Fruit fly (Drosophila melanogaster) whole organism, embryonic: ENCODE measurements around the gene Pex2.

Source experiments
- B-H1 ChIP-seq: fragments of 200-800 bp; sonication (Bioruptor generic); IDR thresholded peaks from 3 replicates; pipeline ENCODE4 v1.3.6; 2022; ENCODE audit warnings: missing biosample characterization, missing genetic modification characterization
- CG10462 ChIP-seq: fragments of 200-800 bp; sonication (Bioruptor generic); optimal IDR thresholded peaks from 2 replicates; lab custom pipeline; 2016; ENCODE audit warnings: missing biosample characterization, missing genetic modification characterization
- CG10959 ChIP-seq: fragments of 200-800 bp; sonication (Bioruptor generic); IDR thresholded peaks from 2 replicates; pipeline ENCODE4 v1.3.6; 2022; ENCODE audit warnings: missing biosample characterization, missing genetic modification characterization
- CG10979 ChIP-seq: fragments of 200-800 bp; sonication (Bioruptor generic); optimal IDR thresholded peaks from 2 replicates; lab custom pipeline; 2018; ENCODE audit warnings: missing biosample characterization, mild to moderate bottlenecking, missing genetic modification characterization, moderate library complexity
- CG11695 ChIP-seq: fragments of 200-800 bp; sonication (Bioruptor generic); IDR thresholded peaks from 3 replicates; pipeline ENCODE4 v1.3.6; 2022; ENCODE audit warnings: missing biosample characterization, missing genetic modification characterization
- CG1233 ChIP-seq: fragments of 200-800 bp; sonication (Bioruptor generic); optimal IDR thresholded peaks from 4 replicates; lab custom pipeline; 2018; ENCODE audit warnings: missing biosample characterization, mild to moderate bottlenecking, missing genetic modification characterization
- CG12659 ChIP-seq: fragments of 200-800 bp; sonication (Bioruptor generic); optimal IDR thresholded peaks from 3 replicates; lab custom pipeline; 2017; ENCODE audit warnings: mild to moderate bottlenecking, missing biosample characterization, missing genetic modification reagents, missing genetic modification characterization
- CG13287 ChIP-seq: fragments of 200-800 bp; sonication (Bioruptor generic); IDR thresholded peaks from 2 replicates; pipeline ENCODE4 v1.3.6; 2022; ENCODE audit warnings: missing biosample characterization, missing genetic modification characterization; ENCODE audit not compliant: partially characterized antibody
- CG1529 ChIP-seq: fragments of 200-800 bp; sonication (Bioruptor generic); optimal IDR thresholded peaks from 3 replicates; lab custom pipeline; 2018; ENCODE audit warnings: missing biosample characterization, missing genetic modification characterization
- CG15601 ChIP-seq: fragments of 200-800 bp; sonication (Bioruptor generic); optimal IDR thresholded peaks from 3 replicates; lab custom pipeline; 2019; ENCODE audit warnings: missing biosample characterization, mild to moderate bottlenecking, missing genetic modification characterization, moderate library complexity
- CG15696 ChIP-seq: fragments of 200-800 bp; sonication (Bioruptor generic); optimal IDR thresholded peaks from 2 replicates; lab custom pipeline; 2019; ENCODE audit warnings: missing biosample characterization, mild to moderate bottlenecking, missing genetic modification characterization, moderate library complexity
- CG18476 ChIP-seq: fragments of 200-800 bp; sonication (Bioruptor generic); optimal IDR thresholded peaks from 2 replicates; lab custom pipeline; 2016; ENCODE audit warnings: missing biosample characterization, mild to moderate bottlenecking, missing genetic modification characterization
- CG2116 ChIP-seq: fragments of 200-800 bp; sonication (Bioruptor generic); optimal IDR thresholded peaks from 3 replicates; lab custom pipeline; 2018; ENCODE audit warnings: missing biosample characterization, mild to moderate bottlenecking, missing genetic modification characterization
- CG34422 ChIP-seq: fragments of 200-800 bp; sonication (Bioruptor generic); IDR thresholded peaks from 3 replicates; pipeline ENCODE4 v1.3.6; 2022; ENCODE audit warnings: missing biosample characterization, missing genetic modification characterization
- CG4820 ChIP-seq: fragments of 200-800 bp; sonication (Bioruptor generic); optimal IDR thresholded peaks from 3 replicates; lab custom pipeline; 2016; ENCODE audit warnings: missing biosample characterization, missing genetic modification characterization
- CG6254 ChIP-seq: fragments of 200-800 bp; sonication (Bioruptor generic); optimal IDR thresholded peaks from 3 replicates; lab custom pipeline; 2017; ENCODE audit warnings: mild to moderate bottlenecking, missing biosample characterization, missing genetic modification reagents, missing genetic modification characterization
- CG9817 ChIP-seq: fragments of 200-800 bp; sonication (Bioruptor generic); optimal IDR thresholded peaks from 2 replicates; lab custom pipeline; 2018; ENCODE audit warnings: missing biosample characterization, mild to moderate bottlenecking, missing genetic modification characterization, moderate library complexity
- Dfd ChIP-seq, 2 experiments: fragments of >200 bp; optimal IDR thresholded peaks; 2 replicates each; lab custom pipeline; 2017; ENCODE audit warnings: missing biosample characterization in 2 of 2, missing genetic modification characterization in 2 of 2
- Doc2 ChIP-seq: fragments of 200-800 bp; sonication (Bioruptor generic); IDR thresholded peaks from 2 replicates; pipeline ENCODE4 v1.3.6; 2022; ENCODE audit warnings: missing biosample characterization, missing genetic modification characterization
- Eip74EF ChIP-seq, 2 experiments: fragments of 200-800 bp in 1 of 2; fragments of >200 bp in 1 of 2; sonication (Bioruptor generic) in 1 of 2; optimal IDR thresholded peaks; 2 replicates each; lab custom pipeline; 2017 to 2019; ENCODE audit warnings: missing biosample characterization in 2 of 2, missing genetic modification characterization in 2 of 2, mild to moderate bottlenecking in 1 of 2, moderate library complexity in 1 of 2
- HLH3B ChIP-seq: fragments of 200-800 bp; sonication (Bioruptor generic); IDR thresholded peaks from 2 replicates; pipeline ENCODE4 v1.3.6; 2022; ENCODE audit warnings: missing biosample characterization, missing genetic modification characterization
- HmgD ChIP-seq: fragments of 200-800 bp; sonication (Bioruptor generic); optimal IDR thresholded peaks from 3 replicates; lab custom pipeline; 2016; ENCODE audit warnings: missing biosample characterization, missing genetic modification characterization
- MBD-R2 ChIP-seq: fragments of 200-800 bp; sonication (Bioruptor generic); IDR thresholded peaks from 2 replicates; pipeline ENCODE4 v1.3.6; 2022; ENCODE audit warnings: missing biosample characterization, missing genetic modification characterization
- Oli ChIP-seq: fragments of 200-800 bp; sonication (Bioruptor generic); optimal IDR thresholded peaks from 2 replicates; lab custom pipeline; 2018; ENCODE audit warnings: missing biosample characterization, mild to moderate bottlenecking, missing genetic modification characterization, moderate library complexity
- Spps ChIP-seq: fragments of 200-800 bp; sonication (Bioruptor generic); optimal IDR thresholded peaks from 2 replicates; lab custom pipeline; 2018; ENCODE audit warnings: missing biosample characterization, mild to moderate bottlenecking, missing genetic modification characterization
- Stat92E ChIP-seq, 3 experiments: fragments of >200 bp in 2 of 3; fragments of 200-800 bp in 1 of 3; sonication (Bioruptor generic) in 1 of 3; optimal IDR thresholded peaks; 2 replicates each; lab custom pipeline; 2017 to 2019; ENCODE audit warnings: missing biosample characterization in 3 of 3, missing genetic modification characterization in 3 of 3, mild to moderate bottlenecking in 1 of 3, moderate library complexity in 1 of 3
- amos ChIP-seq: fragments of 200-800 bp; sonication (Bioruptor generic); IDR thresholded peaks from 2 replicates; pipeline ENCODE4 v1.3.6; 2022; ENCODE audit warnings: missing biosample characterization, missing genetic modification characterization; ENCODE audit not compliant: partially characterized antibody
- btn ChIP-seq: fragments of 200-800 bp; sonication (Bioruptor generic); optimal IDR thresholded peaks from 2 replicates; lab custom pipeline; 2016; ENCODE audit warnings: missing biosample characterization, missing genetic modification characterization
- cas ChIP-seq: fragments of 200-800 bp; sonication (Bioruptor generic); IDR thresholded peaks from 2 replicates; pipeline ENCODE4 v1.3.6; 2022; ENCODE audit warnings: missing biosample characterization, missing genetic modification characterization
- caup ChIP-seq: fragments of 200-800 bp; sonication (Bioruptor generic); optimal IDR thresholded peaks from 3 replicates; lab custom pipeline; 2017; ENCODE audit warnings: missing biosample characterization, mild to moderate bottlenecking, missing genetic modification characterization, moderate library complexity; ENCODE audit not compliant: severe bottlenecking
- chif ChIP-seq, 2 experiments: fragments of 200-800 bp; sonication (Bioruptor generic); optimal IDR thresholded peaks; 3 replicates each; lab custom pipeline; 2016; ENCODE audit warnings: missing biosample characterization in 2 of 2, missing genetic modification characterization in 2 of 2
- ci ChIP-seq: fragments of 200-800 bp; sonication (Bioruptor generic); IDR thresholded peaks from 3 replicates; pipeline ENCODE4 v1.3.6; 2022; ENCODE audit warnings: missing biosample characterization, missing genetic modification characterization
- exex ChIP-seq: fragments of 200-800 bp; sonication (Bioruptor generic); optimal IDR thresholded peaks from 4 replicates; lab custom pipeline; 2018; ENCODE audit warnings: missing biosample characterization, mild to moderate bottlenecking, missing genetic modification characterization, moderate library complexity
- gt ChIP-seq: fragments of 200-800 bp; sonication (Bioruptor generic); IDR thresholded peaks from 2 replicates; pipeline ENCODE4 v1.3.6; 2022; ENCODE audit warnings: missing biosample characterization, missing genetic modification characterization
- hb ChIP-seq: fragments of 200-800 bp; sonication (Bioruptor generic); IDR thresholded peaks from 3 replicates; pipeline ENCODE4 v1.3.6; 2022; ENCODE audit warnings: missing biosample characterization, missing genetic modification characterization; ENCODE audit not compliant: partially characterized antibody
- her ChIP-seq: fragments of 200-800 bp; sonication (Bioruptor generic); optimal IDR thresholded peaks from 2 replicates; lab custom pipeline; 2016; ENCODE audit warnings: missing biosample characterization, missing genetic modification characterization
- maf-S ChIP-seq: fragments of 200-800 bp; sonication (Bioruptor generic); optimal IDR thresholded peaks from 2 replicates; lab custom pipeline; 2016; ENCODE audit warnings: missing biosample characterization, missing genetic modification characterization
- nom ChIP-seq: fragments of 200-800 bp; sonication (Bioruptor generic); optimal IDR thresholded peaks from 2 replicates; lab custom pipeline; 2017; ENCODE audit warnings: missing biosample characterization, missing genetic modification characterization, mild to moderate bottlenecking, moderate library complexity, missing genetic modification reagents
- peb ChIP-seq: fragments of 200-800 bp; sonication (Bioruptor generic); IDR thresholded peaks from 2 replicates; pipeline ENCODE4 v1.3.6; 2022; ENCODE audit warnings: missing biosample characterization, missing genetic modification characterization
- pfk ChIP-seq: fragments of 200-800 bp; sonication (Bioruptor generic); optimal IDR thresholded peaks from 2 replicates; lab custom pipeline; 2018; ENCODE audit warnings: missing biosample characterization, mild to moderate bottlenecking, missing genetic modification characterization, moderate library complexity
- pho ChIP-seq: fragments of 200-800 bp; sonication (Bioruptor generic); optimal IDR thresholded peaks from 2 replicates; lab custom pipeline; 2016; ENCODE audit warnings: missing biosample characterization, missing genetic modification characterization
- row ChIP-seq: fragments of 200-800 bp; sonication (Bioruptor generic); IDR thresholded peaks from 3 replicates; pipeline ENCODE4 v1.3.6; 2022; ENCODE audit warnings: missing biosample characterization, missing genetic modification characterization
- tll ChIP-seq, 2 experiments: fragments of 200-800 bp in 1 of 2; fragments of >200 bp in 1 of 2; sonication (Bioruptor generic) in 1 of 2; optimal IDR thresholded peaks; 2 replicates each; lab custom pipeline; 2017 to 2019; ENCODE audit warnings: missing biosample characterization in 2 of 2, missing genetic modification characterization in 2 of 2, mild to moderate bottlenecking in 1 of 2, moderate library complexity in 1 of 2
- ttk ChIP-seq: fragments of 200-800 bp; sonication (Bioruptor generic); IDR thresholded peaks from 2 replicates; pipeline ENCODE4 v2.1.2; 2022; ENCODE audit warnings: missing biosample characterization, missing genetic modification characterization
- tx ChIP-seq: fragments of 200-800 bp; sonication (Bioruptor generic); optimal IDR thresholded peaks from 2 replicates; lab custom pipeline; 2016; ENCODE audit warnings: missing biosample characterization, missing genetic modification characterization
- unc-4 ChIP-seq: fragments of 200-800 bp; sonication (Bioruptor generic); IDR thresholded peaks from 2 replicates; pipeline ENCODE4 v1.3.6; 2022; ENCODE audit warnings: missing biosample characterization, missing genetic modification characterization; ENCODE audit not compliant: partially characterized antibody
- wor ChIP-seq: fragments of 200-800 bp; sonication (Bioruptor generic); IDR thresholded peaks from 2 replicates; pipeline ENCODE4 v1.3.6; 2022; ENCODE audit warnings: missing biosample characterization, missing genetic modification characterization

The Pex2 gene

DNA sequence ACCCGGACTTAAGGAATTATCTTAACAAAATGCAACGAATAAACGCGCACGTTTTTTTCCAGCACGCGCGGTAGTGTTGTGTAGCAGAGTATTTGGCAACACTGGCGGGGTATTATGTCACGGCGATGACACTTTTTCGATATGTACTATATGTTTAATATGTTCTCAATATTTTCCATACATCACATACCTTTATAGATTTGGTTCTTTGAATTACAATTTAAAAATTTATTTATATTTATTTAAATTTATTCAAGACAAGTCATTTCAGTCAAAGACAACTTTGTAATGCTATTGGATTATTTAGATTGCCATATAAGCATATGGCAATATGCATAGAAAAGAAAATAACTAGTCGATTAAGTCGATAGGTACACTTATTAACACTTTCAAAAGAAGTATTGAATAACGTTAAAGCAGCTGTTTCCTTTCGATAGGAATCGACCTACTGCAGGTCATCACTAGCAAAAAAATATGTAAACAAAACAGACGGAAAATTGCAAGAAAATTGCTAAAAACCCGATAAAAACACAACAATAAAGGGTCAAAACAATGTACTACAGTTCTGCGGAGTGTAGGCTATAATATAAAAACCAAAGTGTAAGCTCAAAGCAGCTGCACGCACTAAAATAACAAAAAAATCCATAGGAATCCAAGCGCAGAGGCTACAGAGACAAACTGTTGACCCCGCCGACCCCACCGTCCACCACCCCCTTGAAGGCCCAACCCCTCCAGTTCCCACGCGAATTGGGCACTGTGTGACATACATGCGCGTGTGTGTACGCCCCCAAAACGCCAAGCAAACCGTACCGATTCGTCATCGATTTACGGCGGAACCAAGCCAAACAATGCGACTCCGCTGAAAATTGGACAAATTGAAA, 7.5 kb downstream of the Pex2 start, which contains the start of the genes CG7182 and GAPcenA (continued):
- TF ChIP-seq HmgD (GFP tag; lab: Kevin White, UChicago) (no peak), CG10979 (tag; lab: Kevin White, UChicago) (peak; percentile 56), Oli (tag; lab: Kevin White, UChicago) (peak; percentile 70), CG1529 (GFP tag; lab: Kevin White, UChicago) (no peak), wor (GFP tag; lab: Robert Waterston, UW) (no peak), pfk (no peak), CG13287 (GFP tag; lab: Robert Waterston, UW) (peak; percentile 68), CG6254 (GFP tag; lab: Kevin White, UChicago) (no peak), maf-S (GFP tag; lab: Kevin White, UChicago) (peak; percentile 25), nom (GFP tag; lab: Kevin White, UChicago) (peak; percentile 18), CG10959 (no peak), CG10462 (peak; percentile 45), pho (GFP tag; lab: Kevin White, UChicago) (peak; percentile 39), peb (GFP tag; lab: Robert Waterston, UW) (no peak), chif (GFP tag; optimal IDR thresholded peaks at IDR 0.05; lab: Kevin White, UChicago) (peak; percentile 1 to 15), Stat92E (GFP tag; optimal IDR thresholded peaks at IDR 0.05; lab: Kevin White, UChicago) (no peak), Doc2 (GFP tag; lab: Robert Waterston, UW) (no peak), btn (no peak), ttk (GFP tag; lab: Robert Waterston, UW) (0 out of 2 replicates have a peak, but pooled peaks have one; percentile 10), CG12659 (peak; percentile 80), her (GFP tag; lab: Kevin White, UChicago) (peak; percentile 2), CG11695 (GFP tag; lab: Robert Waterston, UW) (no peak), caup (GFP tag; lab: Kevin White, UChicago) (peak; percentile 70), hb (GFP tag; lab: Robert Waterston, UW) (no peak; the same call in 2 of the 3 replicates), Spps (tag; lab: Kevin White, UChicago) (peak; percentile 29), B-H1 (GFP tag; lab: Robert Waterston, UW) (no peak), CG1233 (GFP tag; lab: Kevin White, UChicago) (peak; percentile 73), CG9817 (tag; lab: Kevin White, UChicago) (peak; percentile 68), CG15696 (tag; lab: Kevin White, UChicago) (peak; percentile 69), tll (GFP tag; optimal IDR thresholded peaks at IDR 0.05; lab: Kevin White, UChicago) (peak in 1 of 2 experiments; percentile 4), gt (GFP tag; lab: Robert Waterston, UW) (no peak), cas (no peak), unc-4 (peak; percentile 64), row (GFP tag; lab: Robert Waterston, UW) (peak; percentile 85), amos (peak; percentile 35; the same call in 1 of the 2 replicates), CG4820 (GFP tag; lab: Kevin White, UChicago) (peak; percentile 59), tx (GFP tag; lab: Kevin White, UChicago) (no peak), MBD-R2 (GFP tag; lab: Robert Waterston, UW) (peak; percentile 53), Dfd (GFP tag; optimal IDR thresholded peaks at IDR 0.05; lab: Kevin White, UChicago) (no peak), CG15601 (peak; percentile 79), CG34422 (GFP tag; lab: Robert Waterston, UW) (peak; percentile 80; the same call in 1 of the 3 replicates), ci (GFP tag; lab: Robert Waterston, UW) (0 out of 3 replicates have a peak, but pooled peaks have one; percentile 18), Eip74EF (GFP tag; optimal IDR thresholded peaks at IDR 0.05; lab: Kevin White, UChicago) (peak in 1 of 2 experiments; percentile 38), CG2116 (GFP tag; lab: Kevin White, UChicago) (peak; percentile 72), HLH3B (peak; percentile 54; the same call in 1 of the 2 replicates), exex (tag; lab: Kevin White, UChicago) (peak; percentile 31), CG18476 (GFP tag; lab: Kevin White, UChicago) (peak; percentile 56)
